Worm (Caenorhabditis elegans) whole organism, young adult: ENCODE measurements around the gene W06G6.17.

Experiments
- D2030.7 ChIP-seq: fragments of 200-800 bp; sonication (Bioruptor generic); IDR thresholded peaks from 2 replicates; pipeline ENCODE4 v1.3.6; 2022; ENCODE audit warnings: missing genetic modification reagents, missing genetic modification characterization, missing compliant biosample characterization
- F22D6.2 ChIP-seq: sonication (generic microtip); optimal IDR thresholded peaks from 2 replicates; lab custom pipeline; 2016; ENCODE audit warnings: mild to moderate bottlenecking, missing genetic modification characterization, missing compliant biosample characterization
- F39B2.1 ChIP-seq: fragments of 200-800 bp; sonication (Bioruptor generic); IDR thresholded peaks from 2 replicates; pipeline ENCODE4 v1.3.6; 2022; ENCODE audit warnings: missing genetic modification reagents, missing genetic modification characterization, missing compliant biosample characterization
- F49E8.2 ChIP-seq: sonication (generic microtip); optimal IDR thresholded peaks from 3 replicates; lab custom pipeline; 2017; ENCODE audit warnings: missing genetic modification characterization, mild to moderate bottlenecking, missing compliant biosample characterization, antibody characterized with exemption, moderate library complexity; ENCODE audit not compliant: insufficient read depth
- K11D2.4 ChIP-seq: fragments of 200-800 bp; sonication (Bioruptor generic); IDR thresholded peaks from 2 replicates; pipeline ENCODE4 v1.3.6; 2022; ENCODE audit warnings: missing genetic modification reagents, missing genetic modification characterization, missing compliant biosample characterization
- T26A5.8 ChIP-seq: sonication (generic microtip); optimal IDR thresholded peaks from 2 replicates; lab custom pipeline; 2016; ENCODE audit warnings: missing genetic modification characterization, missing compliant biosample characterization
- Y56A3A.18 ChIP-seq: fragments of 200-800 bp; sonication (Bioruptor generic); IDR thresholded peaks from 2 replicates; pipeline ENCODE4 v1.3.6; 2022; ENCODE audit warnings: missing genetic modification reagents, missing genetic modification characterization, missing compliant biosample characterization
- Y67H2A.10 ChIP-seq: fragments of 200-800 bp; sonication (Bioruptor generic); conservative IDR thresholded peaks from 2 replicates; pipeline ENCODE4 v1.3.6; 2022; ENCODE audit warnings: missing genetic modification reagents, missing genetic modification characterization, missing compliant biosample characterization
- Y95B8A.8 ChIP-seq: fragments of 200-800 bp; sonication (Bioruptor generic); IDR thresholded peaks from 2 replicates; pipeline ENCODE4 v1.3.6; 2022; ENCODE audit warnings: missing genetic modification reagents, missing genetic modification characterization, missing compliant biosample characterization
- atf-7 ChIP-seq: sonication (generic microtip); optimal IDR thresholded peaks from 2 replicates; lab custom pipeline; 2017; ENCODE audit warnings: mild to moderate bottlenecking, missing genetic modification characterization, missing compliant biosample characterization
- attf-3 ChIP-seq: fragments of 200-800 bp; sonication (Bioruptor generic); conservative IDR thresholded peaks from 2 replicates; pipeline ENCODE4 v1.3.6; 2022; ENCODE audit warnings: missing genetic modification reagents, missing genetic modification characterization, missing compliant biosample characterization
- attf-5 ChIP-seq: fragments of 200-800 bp; sonication (Bioruptor generic); optimal IDR thresholded peaks from 2 replicates; lab custom pipeline; 2018; ENCODE audit warnings: mild to moderate bottlenecking, missing genetic modification characterization, missing compliant biosample characterization
- attf-6 ChIP-seq: fragments of 200-800 bp; sonication (Bioruptor generic); IDR thresholded peaks from 2 replicates; pipeline ENCODE4 v1.3.6; 2022; ENCODE audit warnings: missing genetic modification reagents, missing genetic modification characterization, missing compliant biosample characterization
- bed-1 ChIP-seq: fragments of 200-800 bp; sonication (Bioruptor generic); IDR thresholded peaks from 2 replicates; pipeline ENCODE4 v1.3.6; 2022; ENCODE audit warnings: missing genetic modification reagents, missing genetic modification characterization, missing compliant biosample characterization
- ceh-100 ChIP-seq: fragments of 200-800 bp; sonication (Bioruptor generic); IDR thresholded peaks from 2 replicates; pipeline ENCODE4 v1.3.6; 2022; ENCODE audit warnings: missing genetic modification reagents, missing genetic modification characterization, missing compliant biosample characterization
- ceh-27 ChIP-seq: fragments of 200-800 bp; sonication (Bioruptor generic); optimal IDR thresholded peaks from 2 replicates; lab custom pipeline; 2018; ENCODE audit warnings: mild to moderate bottlenecking, missing genetic modification characterization, moderate library complexity, missing compliant biosample characterization
- ceh-79 ChIP-seq: sonication (generic microtip); optimal IDR thresholded peaks from 2 replicates; lab custom pipeline; 2017; ENCODE audit warnings: mild to moderate bottlenecking, missing genetic modification characterization, missing compliant biosample characterization
- ceh-91 ChIP-seq: fragments of 200-800 bp; sonication (Bioruptor generic); IDR thresholded peaks from 2 replicates; pipeline ENCODE4 v1.3.6; 2022; ENCODE audit warnings: missing genetic modification reagents, missing genetic modification characterization, missing compliant biosample characterization
- chd-7 ChIP-seq: sonication (generic microtip); optimal IDR thresholded peaks from 2 replicates; lab custom pipeline; 2016; ENCODE audit warnings: mild to moderate bottlenecking, missing genetic modification characterization, moderate library complexity, missing compliant biosample characterization
- die-1 ChIP-seq: sonication (generic microtip); optimal IDR thresholded peaks from 2 replicates; lab custom pipeline; 2016; ENCODE audit warnings: missing genotype, mild to moderate bottlenecking, missing genetic modification characterization, missing compliant biosample characterization
- dox-1 ChIP-seq: fragments of 200-800 bp; sonication (Bioruptor generic); IDR thresholded peaks from 2 replicates; pipeline ENCODE4 v1.3.6; 2022; ENCODE audit warnings: missing genetic modification reagents, missing genetic modification characterization, missing compliant biosample characterization
- dpff-1 ChIP-seq: sonication (generic microtip); optimal IDR thresholded peaks from 2 replicates; lab custom pipeline; 2017; ENCODE audit warnings: mild to moderate bottlenecking, missing genetic modification characterization, missing compliant biosample characterization
- dpl-1 ChIP-seq: fragments of 150-350 bp; optimal IDR thresholded peaks from 2 replicates; lab custom pipeline; 2014; ENCODE audit warnings: missing biosample characterization, missing genetic modification reagents, missing genetic modification characterization
- egl-18 ChIP-seq: fragments of 200-800 bp; sonication (Bioruptor generic); IDR thresholded peaks from 2 replicates; pipeline ENCODE4 v1.3.6; 2022; ENCODE audit warnings: missing genetic modification reagents, missing genetic modification characterization, missing compliant biosample characterization
- egl-44 ChIP-seq: fragments of 200-800 bp; sonication (Bioruptor generic); IDR thresholded peaks from 2 replicates; pipeline ENCODE4 v1.3.6; 2022; ENCODE audit warnings: missing genetic modification reagents, missing genetic modification characterization, missing compliant biosample characterization
- egrh-3 ChIP-seq: fragments of 200-800 bp; sonication (Bioruptor generic); IDR thresholded peaks from 2 replicates; pipeline ENCODE4 v1.3.6; 2022; ENCODE audit warnings: missing genetic modification reagents, missing genetic modification characterization, missing compliant biosample characterization
- hlh-26 ChIP-seq: fragments of 200-800 bp; sonication (Bioruptor generic); conservative IDR thresholded peaks from 2 replicates; pipeline ENCODE4 v1.3.6; 2022; ENCODE audit warnings: missing genetic modification reagents, missing genetic modification characterization, missing compliant biosample characterization
- hmg-1.2 ChIP-seq: fragments of 200-800 bp; sonication (Bioruptor generic); IDR thresholded peaks from 2 replicates; pipeline ENCODE4 v1.3.6; 2022; ENCODE audit warnings: missing genetic modification reagents, missing genetic modification characterization, missing compliant biosample characterization
- let-607 ChIP-seq, 2 experiments: fragments of 200-800 bp in 1 of 2; sonication (Bioruptor generic) in 1 of 2; sonication (generic microtip) in 1 of 2; optimal IDR thresholded peaks; 2 replicates each; lab custom pipeline; 2016 to 2018; ENCODE audit warnings: mild to moderate bottlenecking in 2 of 2, missing compliant biosample characterization in 2 of 2, missing genetic modification characterization in 2 of 2, moderate library complexity in 2 of 2, missing genotype in 1 of 2
- lin-26 ChIP-seq: fragments of 200-800 bp; sonication (Bioruptor generic); IDR thresholded peaks from 2 replicates; pipeline ENCODE4 v1.3.6; 2022; ENCODE audit warnings: missing genetic modification reagents, missing genetic modification characterization, missing compliant biosample characterization
- lin-40 ChIP-seq: sonication (generic microtip); optimal IDR thresholded peaks from 2 replicates; lab custom pipeline; 2016; ENCODE audit warnings: missing genetic modification characterization, mild to moderate bottlenecking, missing compliant biosample characterization, missing genotype, missing genetic modification reagents
- lin-54 ChIP-seq: fragments of 200-800 bp; sonication (Bioruptor generic); optimal IDR thresholded peaks from 2 replicates; lab custom pipeline; 2018; ENCODE audit warnings: mild to moderate bottlenecking, missing genetic modification characterization, missing compliant biosample characterization
- madf-10 ChIP-seq: sonication (generic microtip); optimal IDR thresholded peaks from 2 replicates; lab custom pipeline; 2016; ENCODE audit warnings: mild to moderate bottlenecking, missing genetic modification characterization, missing compliant biosample characterization
- mcd-1 ChIP-seq: fragments of 200-800 bp; sonication (Bioruptor generic); IDR thresholded peaks from 2 replicates; pipeline ENCODE4 v1.3.6; 2022; ENCODE audit warnings: missing genetic modification reagents, missing genetic modification characterization, missing compliant biosample characterization
- mxl-1 ChIP-seq: sonication (generic microtip); optimal IDR thresholded peaks from 2 replicates; lab custom pipeline; 2016; ENCODE audit warnings: missing genetic modification characterization, missing compliant biosample characterization
- nfya-2 ChIP-seq: fragments of 200-800 bp; sonication (Bioruptor generic); IDR thresholded peaks from 2 replicates; pipeline ENCODE4 v1.3.6; 2022; ENCODE audit warnings: missing genetic modification reagents, missing genetic modification characterization, missing compliant biosample characterization
- nfyb-1 ChIP-seq: fragments of 200-800 bp; sonication (Bioruptor generic); IDR thresholded peaks from 2 replicates; pipeline ENCODE4 v1.3.6; 2022; ENCODE audit warnings: missing genetic modification reagents, missing genetic modification characterization, missing compliant biosample characterization
- nhr-179 ChIP-seq: sonication (generic microtip); optimal IDR thresholded peaks from 2 replicates; lab custom pipeline; 2016; ENCODE audit warnings: mild to moderate bottlenecking, missing genetic modification characterization, missing compliant biosample characterization
- nhr-27 ChIP-seq: fragments of 200-800 bp; sonication (Bioruptor generic); optimal IDR thresholded peaks from 2 replicates; lab custom pipeline; 2018; ENCODE audit warnings: mild to moderate bottlenecking, missing genetic modification characterization, moderate library complexity, missing compliant biosample characterization
- nhr-90 ChIP-seq: sonication (generic microtip); optimal IDR thresholded peaks from 2 replicates; lab custom pipeline; 2016; ENCODE audit warnings: missing genotype, mild to moderate bottlenecking, missing genetic modification characterization, missing compliant biosample characterization
- repo-1 ChIP-seq: sonication (generic microtip); optimal IDR thresholded peaks from 2 replicates; lab custom pipeline; 2017; ENCODE audit warnings: mild to moderate bottlenecking, missing genetic modification characterization, missing compliant biosample characterization
- snpc-1.1 ChIP-seq: sonication (generic microtip); optimal IDR thresholded peaks from 2 replicates; lab custom pipeline; 2017; ENCODE audit warnings: missing genetic modification characterization, mild to moderate bottlenecking, missing compliant biosample characterization, antibody characterized with exemption, moderate library complexity, missing genotype, missing genetic modification reagents; ENCODE audit not compliant: insufficient read depth
- somi-1 ChIP-seq: fragments of 200-800 bp; sonication (Bioruptor generic); optimal IDR thresholded peaks from 2 replicates; lab custom pipeline; 2018; ENCODE audit warnings: mild to moderate bottlenecking, missing genetic modification characterization, missing compliant biosample characterization
- sptf-2 ChIP-seq: fragments of 200-800 bp; sonication (Bioruptor generic); optimal IDR thresholded peaks from 2 replicates; lab custom pipeline; 2018; ENCODE audit warnings: mild to moderate bottlenecking, missing genetic modification characterization, missing compliant biosample characterization
- tbp1 ChIP-seq: fragments of 200-800 bp; sonication (Bioruptor generic); optimal IDR thresholded peaks from 2 replicates; lab custom pipeline; 2018; ENCODE audit warnings: mild to moderate bottlenecking, missing genetic modification characterization, missing compliant biosample characterization
- tbx-9 ChIP-seq: sonication (generic microtip); optimal IDR thresholded peaks from 2 replicates; lab custom pipeline; 2016; ENCODE audit warnings: borderline replicate concordance, missing genetic modification characterization, inconsistent platforms, missing compliant biosample characterization
- tlf-1 ChIP-seq: fragments of 200-800 bp; sonication (Bioruptor generic); optimal IDR thresholded peaks from 2 replicates; lab custom pipeline; 2018; ENCODE audit warnings: mild to moderate bottlenecking, missing genetic modification characterization, missing compliant biosample characterization
- unc-62 ChIP-seq: fragments of 150-350 bp; optimal IDR thresholded peaks from 2 replicates; lab custom pipeline; 2014; ENCODE audit warnings: missing biosample characterization, missing genetic modification reagents, missing genetic modification characterization
- xnd-1 ChIP-seq: sonication (generic microtip); optimal IDR thresholded peaks from 2 replicates; lab custom pipeline; 2016; ENCODE audit warnings: missing genotype, missing genetic modification reagents, missing genetic modification characterization, missing compliant biosample characterization
- ztf-3 ChIP-seq: fragments of 200-800 bp; sonication (Bioruptor generic); optimal IDR thresholded peaks from 2 replicates; lab custom pipeline; 2018; ENCODE audit warnings: mild to moderate bottlenecking, missing genetic modification characterization, missing compliant biosample characterization

Gene W06G6.17

ce11 chrV:16621894-16622293 lies 23.2 kb downstream of the W06G6.17 start (continued):
- no peak for TF ChIP-seq lin-54
- TF ChIP-seq egl-44: no peak
- peak; percentile 93 for TF ChIP-seq tbp1 (GFP tag; lab: Kevin White, UChicago)
- TF ChIP-seq madf-10: no peak
- no peak; the same call in 1 of the 2 replicates for TF ChIP-seq mcd-1 (GFP tag; lab: Robert Waterston, UW)
- TF ChIP-seq F39B2.1 (GFP tag; lab: Robert Waterston, UW): no peak
- no peak for TF ChIP-seq ceh-91 (GFP tag; lab: Robert Waterston, UW)
- TF ChIP-seq F49E8.2 (tag; lab: Kevin White, UChicago): no peak
- no peak for TF ChIP-seq let-607 (tag; optimal IDR thresholded peaks at IDR 0.05; lab: Kevin White, UChicago)
- TF ChIP-seq tbx-9: no peak
- no peak for TF ChIP-seq hlh-26
- TF ChIP-seq xnd-1 (tag; lab: Kevin White, UChicago): no peak
- no peak for TF ChIP-seq ceh-79
- peak; percentile 28; the same call in 1 of the 2 replicates for TF ChIP-seq hmg-1.2 (GFP tag; lab: Robert Waterston, UW)
- TF ChIP-seq chd-7 (tag; lab: Kevin White, UChicago): no peak
- TF ChIP-seq repo-1 (tag; lab: Kevin White, UChicago): no peak
- no peak for TF ChIP-seq ztf-3 (GFP tag; lab: Kevin White, UChicago)
- TF ChIP-seq bed-1: no peak
- TF ChIP-seq Y95B8A.8 (GFP tag; lab: Robert Waterston, UW): no peak
- no peak for TF ChIP-seq nhr-27 (tag; lab: Kevin White, UChicago)
- TF ChIP-seq snpc-1.1: no peak
- TF ChIP-seq egrh-3 (GFP tag; lab: Robert Waterston, UW): no peak
- TF ChIP-seq attf-3 (GFP tag; lab: Robert Waterston, UW): no peak
- no peak for TF ChIP-seq Y67H2A.10 (GFP tag; lab: Robert Waterston, UW)
- TF ChIP-seq lin-26: peak; percentile 69; the same call in 1 of the 2 replicates
- no peak for TF ChIP-seq dpff-1 (tag; lab: Kevin White, UChicago)
- no peak for TF ChIP-seq nhr-90 (tag; lab: Kevin White, UChicago)
- no peak for TF ChIP-seq lin-40 (tag; lab: Kevin White, UChicago)
- peak; percentile 29 for TF ChIP-seq attf-5 (GFP tag; lab: Kevin White, UChicago)
- TF ChIP-seq nfya-2: no peak
- TF ChIP-seq T26A5.8: no peak
- TF ChIP-seq ceh-27 (GFP tag; lab: Kevin White, UChicago): peak; percentile 18
- TF ChIP-seq mxl-1: no peak
- peak; percentile 33 for TF ChIP-seq die-1 (tag; lab: Kevin White, UChicago)
- no peak for TF ChIP-seq atf-7 (tag; lab: Kevin White, UChicago)
- TF ChIP-seq Y56A3A.18: no peak
- TF ChIP-seq egl-18 (GFP tag; lab: Robert Waterston, UW): no peak
- TF ChIP-seq unc-62 (GFP tag; lab: Kevin White, UChicago): no peak
- no peak for TF ChIP-seq nhr-179 (tag; lab: Kevin White, UChicago)
- TF ChIP-seq K11D2.4 (GFP tag; lab: Robert Waterston, UW): no peak
- TF ChIP-seq ceh-100 (GFP tag; lab: Robert Waterston, UW): no peak
- no peak for TF ChIP-seq F22D6.2 (tag; lab: Kevin White, UChicago)
- TF ChIP-seq tlf-1 (GFP tag; lab: Kevin White, UChicago): no peak
- TF ChIP-seq D2030.7 (GFP tag; lab: Robert Waterston, UW): 0 out of 2 replicates have a peak, but pooled peaks have one; percentile 30
- TF ChIP-seq dox-1: peak; percentile 60; the same call in 1 of the 2 replicates
- no peak for TF ChIP-seq sptf-2 (GFP tag; lab: Kevin White, UChicago)
- no peak for TF ChIP-seq somi-1 (GFP tag; lab: Kevin White, UChicago)
- no peak for TF ChIP-seq dpl-1 (GFP tag; lab: Kevin White, UChicago)
- TF ChIP-seq nfyb-1: no peak
- peak; percentile 79 for TF ChIP-seq attf-6 (GFP tag; lab: Robert Waterston, UW)
